Worm (Caenorhabditis elegans) whole organism, L1 larva: Measurements from ENCODE around the gene sshk-1.

Experiments used
- C34B4.2 ChIP-seq: sonication (generic microtip); optimal IDR thresholded peaks from 2 replicates; lab custom pipeline; 2017; ENCODE audit warnings: mild to moderate bottlenecking, missing genetic modification characterization, missing compliant biosample characterization
- F16B12.6 ChIP-seq: fragments of 150-350 bp; optimal IDR thresholded peaks from 2 replicates; lab custom pipeline; 2014; ENCODE audit warnings: missing biosample characterization, missing genetic modification characterization
- Y116A8C.19 ChIP-seq: sonication (generic microtip); optimal IDR thresholded peaks from 2 replicates; lab custom pipeline; 2016; ENCODE audit warnings: missing compliant biosample characterization, missing genetic modification characterization, borderline replicate concordance
- aha-1 ChIP-seq: fragments of 150-350 bp; optimal IDR thresholded peaks from 2 replicates; lab custom pipeline; 2014; ENCODE audit warnings: missing biosample characterization, missing genetic modification characterization
- ama-1 ChIP-seq: fragments of 150-350 bp; optimal IDR thresholded peaks from 2 replicates; lab custom pipeline; 2014
- blmp-1 ChIP-seq: fragments of 150-350 bp; optimal IDR thresholded peaks from 2 replicates; lab custom pipeline; 2014; ENCODE audit warnings: missing biosample characterization, missing genetic modification characterization
- ceh-82 ChIP-seq, 3 experiments: fragments of 150-350 bp in 1 of 3; sonication (generic microtip) in 2 of 3; optimal IDR thresholded peaks; 2 replicates each; lab custom pipeline; 2014 to 2017; ENCODE audit warnings: missing biosample characterization in 3 of 3, missing genetic modification characterization in 3 of 3
- dpl-1 ChIP-seq, 3 experiments: fragments of 150-350 bp in 2 of 3; sonication (generic microtip) in 1 of 3; optimal IDR thresholded peaks; 2 replicates each; lab custom pipeline; 2014 to 2017; ENCODE audit warnings: missing biosample characterization in 3 of 3, missing genetic modification characterization in 3 of 3, missing genetic modification reagents in 3 of 3
- dsc-1 ChIP-seq: sonication (generic microtip); optimal IDR thresholded peaks from 2 replicates; lab custom pipeline; 2016; ENCODE audit warnings: mild to moderate bottlenecking, missing genetic modification characterization, missing compliant biosample characterization
- efl-1 ChIP-seq, 4 experiments: fragments of 150-350 bp; optimal IDR thresholded peaks in 3 of 4; peaks in 1 of 4; 1 replicate in 1 of 4; 2 replicates in 3 of 4; lab custom pipeline; 2014; ENCODE audit warnings: missing biosample characterization in 2 of 4, missing genetic modification characterization in 2 of 4, missing genetic modification reagents in 2 of 4
- egl-13 ChIP-seq: sonication (generic microtip); optimal IDR thresholded peaks from 2 replicates; lab custom pipeline; 2016; ENCODE audit warnings: missing genotype, missing genetic modification reagents, missing genetic modification characterization, missing compliant biosample characterization
- elt-2 ChIP-seq: sonication (generic microtip); optimal IDR thresholded peaks from 2 replicates; lab custom pipeline; 2016; ENCODE audit warnings: missing genetic modification characterization, mild to moderate bottlenecking, inconsistent platforms, missing compliant biosample characterization, missing genetic modification reagents
- ets-5 ChIP-seq: fragments of 200-800 bp; sonication (Bioruptor generic); IDR thresholded peaks from 2 replicates; pipeline ENCODE4 v1.3.6; 2022; ENCODE audit warnings: missing genetic modification characterization, missing compliant biosample characterization
- fkh-4 ChIP-seq: sonication (generic microtip); optimal IDR thresholded peaks from 2 replicates; lab custom pipeline; 2016; ENCODE audit warnings: missing compliant biosample characterization, missing genetic modification characterization, borderline replicate concordance
- hlh-17 ChIP-seq: fragments of 200-800 bp; sonication (Bioruptor generic); optimal IDR thresholded peaks from 2 replicates; lab custom pipeline; 2018; ENCODE audit warnings: missing genetic modification characterization, mild to moderate bottlenecking, missing compliant biosample characterization, moderate library complexity, borderline replicate concordance
- hlh-4 ChIP-seq: sonication (generic microtip); optimal IDR thresholded peaks from 2 replicates; lab custom pipeline; 2016; ENCODE audit warnings: mild to moderate bottlenecking, missing genetic modification characterization, missing compliant biosample characterization
- lir-3 ChIP-seq: sonication (generic microtip); optimal IDR thresholded peaks from 2 replicates; lab custom pipeline; 2016; ENCODE audit warnings: mild to moderate bottlenecking, missing genetic modification characterization, moderate library complexity, missing compliant biosample characterization; ENCODE audit not compliant: poor library complexity
- lsy-2 ChIP-seq, 2 experiments: fragments of 150-350 bp; optimal IDR thresholded peaks; 2 replicates each; lab custom pipeline; 2014; ENCODE audit warnings: missing biosample characterization in 2 of 2, missing genetic modification characterization in 2 of 2
- mab-9 ChIP-seq: fragments of 200-800 bp; sonication (Bioruptor generic); IDR thresholded peaks from 2 replicates; pipeline ENCODE4 v1.3.6; 2022; ENCODE audit warnings: missing genetic modification reagents, missing genetic modification characterization, missing compliant biosample characterization
- mdl-1 ChIP-seq, 2 experiments: fragments of 150-350 bp; optimal IDR thresholded peaks; 2 replicates each; lab custom pipeline; 2014 to 2017; ENCODE audit warnings: missing biosample characterization in 2 of 2, missing genetic modification characterization in 2 of 2, inconsistent platforms in 1 of 2
- mef-2 ChIP-seq: fragments of 150-350 bp; optimal IDR thresholded peaks from 2 replicates; lab custom pipeline; 2014; ENCODE audit warnings: missing biosample characterization, missing genetic modification characterization
- mep-1 ChIP-seq: fragments of 150-350 bp; optimal IDR thresholded peaks from 2 replicates; lab custom pipeline; 2014; ENCODE audit warnings: missing biosample characterization, missing genetic modification characterization
- nhr-12 ChIP-seq: sonication (generic microtip); optimal IDR thresholded peaks from 2 replicates; lab custom pipeline; 2017; ENCODE audit warnings: missing biosample characterization, missing genetic modification characterization
- nhr-19 ChIP-seq: fragments of 200-800 bp; sonication (Bioruptor generic); conservative IDR thresholded peaks from 2 replicates; pipeline ENCODE4 v1.3.6; 2022; ENCODE audit warnings: missing genetic modification characterization, missing compliant biosample characterization
- nhr-20 ChIP-seq: sonication (generic microtip); optimal IDR thresholded peaks from 2 replicates; lab custom pipeline; 2016; ENCODE audit warnings: mild to moderate bottlenecking, missing genetic modification characterization, missing compliant biosample characterization
- nhr-237 ChIP-seq: fragments of 150-350 bp; optimal IDR thresholded peaks from 2 replicates; lab custom pipeline; 2014; ENCODE audit warnings: missing biosample characterization, missing genetic modification characterization
- nhr-71 ChIP-seq: sonication (generic microtip); optimal IDR thresholded peaks from 2 replicates; lab custom pipeline; 2016; ENCODE audit warnings: mild to moderate bottlenecking, missing genetic modification characterization, moderate library complexity, missing compliant biosample characterization
- nhr-76 ChIP-seq: sonication (generic microtip); optimal IDR thresholded peaks from 2 replicates; lab custom pipeline; 2017; ENCODE audit warnings: missing biosample characterization, missing genetic modification characterization
- nhr-77 ChIP-seq: fragments of 150-350 bp; optimal IDR thresholded peaks from 2 replicates; lab custom pipeline; 2014; ENCODE audit warnings: missing biosample characterization, missing genetic modification characterization
- nhr-85 ChIP-seq: sonication (generic microtip); peaks from one replicate; lab custom pipeline; 2016; ENCODE audit warnings: missing genetic modification characterization, inconsistent platforms, missing compliant biosample characterization
- nhr-90 ChIP-seq: sonication (generic microtip); optimal IDR thresholded peaks from 2 replicates; lab custom pipeline; 2016; ENCODE audit warnings: mild to moderate bottlenecking, missing genetic modification characterization, missing compliant biosample characterization; ENCODE audit not compliant: poor library complexity
- pax-3 ChIP-seq: fragments of 200-800 bp; sonication (Bioruptor generic); optimal IDR thresholded peaks from 2 replicates; lab custom pipeline; 2018; ENCODE audit warnings: mild to moderate bottlenecking, missing genetic modification characterization, moderate library complexity, missing compliant biosample characterization
- pqm-1 ChIP-seq: sonication (generic microtip); optimal IDR thresholded peaks from 3 replicates; lab custom pipeline; 2017; ENCODE audit warnings: missing biosample characterization, missing genetic modification characterization
- rnt-1 ChIP-seq: sonication (generic microtip); optimal IDR thresholded peaks from 2 replicates; lab custom pipeline; 2016; ENCODE audit warnings: mild to moderate bottlenecking, missing genetic modification characterization, moderate library complexity, missing compliant biosample characterization
- skn-1 ChIP-seq: fragments of 150-350 bp; optimal IDR thresholded peaks from 2 replicates; lab custom pipeline; 2014; ENCODE audit warnings: missing biosample characterization, missing genetic modification characterization
- snpc-4 ChIP-seq: fragments of 150-350 bp; optimal IDR thresholded peaks from 2 replicates; lab custom pipeline; 2014; ENCODE audit warnings: missing biosample characterization, missing genetic modification characterization
- sox-4 ChIP-seq: sonication (generic microtip); optimal IDR thresholded peaks from 2 replicates; lab custom pipeline; 2016; ENCODE audit warnings: missing genetic modification characterization, missing compliant biosample characterization
- swsn-7 ChIP-seq: sonication (generic microtip); optimal IDR thresholded peaks from 2 replicates; lab custom pipeline; 2016; ENCODE audit warnings: missing genetic modification characterization, missing compliant biosample characterization
- tbx-2 ChIP-seq: sonication (generic microtip); optimal IDR thresholded peaks from 2 replicates; lab custom pipeline; 2016; ENCODE audit warnings: missing genetic modification characterization, missing compliant biosample characterization
- unc-30 ChIP-seq: sonication (generic microtip); optimal IDR thresholded peaks from 2 replicates; lab custom pipeline; 2017; ENCODE audit warnings: missing biosample characterization, missing genetic modification characterization
- unc-62 ChIP-seq: fragments of 150-350 bp; optimal IDR thresholded peaks from 2 replicates; lab custom pipeline; 2014; ENCODE audit warnings: missing biosample characterization, missing genetic modification reagents, missing genetic modification characterization
- unc-98 ChIP-seq: fragments of 200-800 bp; sonication (Bioruptor generic); IDR thresholded peaks from 2 replicates; pipeline ENCODE4 v1.3.6; 2022; ENCODE audit warnings: missing genetic modification characterization, missing compliant biosample characterization
- zag-1 ChIP-seq: fragments of 150-350 bp; optimal IDR thresholded peaks from 2 replicates; lab custom pipeline; 2014; ENCODE audit warnings: missing biosample characterization, missing genetic modification characterization
- zip-4 ChIP-seq: fragments of 200-800 bp; sonication (Bioruptor generic); optimal IDR thresholded peaks from 2 replicates; lab custom pipeline; 2018; ENCODE audit warnings: mild to moderate bottlenecking, missing genetic modification characterization, moderate library complexity, missing compliant biosample characterization
- ztf-11 ChIP-seq, 2 experiments: sonication (generic microtip); optimal IDR thresholded peaks; 2 replicates each; lab custom pipeline; 2016 to 2017; ENCODE audit warnings: missing genetic modification characterization in 2 of 2, missing biosample characterization in 1 of 2, missing compliant biosample characterization in 1 of 2

The sshk-1 gene

DNA sequence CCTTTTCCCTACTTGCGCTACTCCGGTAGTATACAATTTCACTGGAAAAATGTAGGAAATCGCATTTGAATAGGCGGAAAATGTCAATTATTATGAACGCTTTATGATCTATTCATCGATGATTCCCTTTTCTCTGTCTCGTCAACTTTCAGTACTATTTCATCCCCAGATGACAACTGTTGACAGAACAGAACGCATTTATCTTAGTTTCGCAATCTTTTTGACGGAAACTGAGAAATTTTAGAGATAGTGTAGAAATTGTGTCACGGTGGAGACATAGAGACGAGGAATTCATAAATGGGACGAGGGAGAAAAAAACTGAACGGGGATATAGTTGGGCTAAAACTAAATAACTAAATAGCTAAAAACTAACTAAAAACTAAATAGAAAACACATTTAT is 44.2 kb upstream of the sshk-1 start (continued):
- TF ChIP-seq F16B12.6 (tag; lab: Kevin White, UChicago) (no peak), nhr-76 (no peak), rnt-1 (tag; lab: Kevin White, UChicago) (peak; percentile 52), mef-2 (tag; lab: Kevin White, UChicago) (no peak), zip-4 (no peak), zag-1 (tag; lab: Kevin White, UChicago) (no peak), ceh-82 (tag; optimal IDR thresholded peaks at IDR 0.05; lab: Kevin White, UChicago) (no peak), mdl-1 (tag; optimal IDR thresholded peaks at IDR 0.05; lab: Kevin White, UChicago) (no peak), unc-30 (tag; lab: Kevin White, UChicago) (no peak), nhr-71 (tag; lab: Kevin White, UChicago) (peak; percentile 3), mab-9 (GFP tag; lab: Robert Waterston, UW) (no peak)
- TF ChIP-seq, all 84 proteins: peak for 6

DNA sequence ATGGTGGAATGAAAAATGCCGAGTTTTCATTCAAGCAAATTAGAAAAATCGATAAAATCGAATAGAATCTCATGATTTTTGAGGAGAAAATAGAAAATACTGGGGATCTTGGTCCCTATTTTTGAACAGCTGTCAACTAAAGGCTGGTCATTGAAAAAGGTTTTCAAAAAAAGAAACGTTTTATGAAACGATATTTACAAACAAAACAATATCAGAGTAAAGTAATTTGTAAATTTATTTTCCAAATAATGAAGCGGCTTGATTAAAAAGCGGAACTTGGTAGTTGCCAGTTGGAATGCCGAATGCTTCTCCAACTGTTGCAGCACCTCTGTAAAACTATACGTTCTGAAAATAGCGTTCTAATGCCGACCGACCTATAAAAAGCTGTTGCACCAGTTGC is 42.3 kb upstream of the sshk-1 start, which contains the start of gene F38A6.5:
TSS of gene F38A6.5 (minus strand) at position 101 of the 400 bp plus-strand sequence.
- no peak for TF ChIP-seq ceh-82 (tag; optimal IDR thresholded peaks at IDR 0.05; lab: Kevin White, UChicago)
- TF ChIP-seq unc-98 (GFP tag; lab: Robert Waterston, UW) = no peak
- TF ChIP-seq nhr-20 (tag; lab: Kevin White, UChicago) = no peak
- no peak for TF ChIP-seq tbx-2
- TF ChIP-seq elt-2 (tag; lab: Kevin White, UChicago) = no peak
- no peak for TF ChIP-seq egl-13
- TF ChIP-seq nhr-237 (tag; lab: Kevin White, UChicago) = no peak
- TF ChIP-seq, all 84 proteins: peak for 0

DNA sequence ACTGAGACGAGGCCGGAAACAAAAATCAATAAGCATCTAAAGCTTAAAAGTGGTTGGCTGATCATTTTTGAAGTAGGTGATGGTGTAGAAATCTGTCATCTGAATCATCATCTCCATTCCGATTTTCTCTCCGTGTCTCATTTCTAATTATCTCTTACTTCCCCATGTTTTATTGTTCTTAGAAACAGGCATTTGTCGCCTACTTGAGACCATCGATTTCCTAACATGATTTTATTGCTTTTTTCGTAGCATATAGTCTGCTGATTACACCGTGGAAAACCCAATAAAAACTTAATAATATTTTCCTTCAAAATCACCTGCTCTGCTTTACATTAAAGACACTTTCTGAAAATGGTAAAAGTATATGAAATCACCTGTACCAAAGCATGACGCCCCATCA is 40.7 kb upstream of the sshk-1 start, which contains the start of gene F38A6.4:
TSS of gene F38A6.4 (minus strand) at position 101 of the 400 bp plus-strand sequence.
- TF ChIP-seq nhr-71 (tag; lab: Kevin White, UChicago) (peak; percentile 2), aha-1 (tag; lab: Kevin White, UChicago) (no peak), hlh-4 (tag; lab: Kevin White, UChicago) (peak; percentile 53), efl-1 (optimal IDR thresholded peaks at IDR 0.05; lab: Kevin White, UChicago) (no peak), efl-1 (GFP tag; optimal IDR thresholded peaks at IDR 0.05 in 1 of 2; lab: Kevin White, UChicago) (peak in 1 of 2 experiments; percentile 31), lir-3 (tag; lab: Kevin White, UChicago) (no peak)

DNA sequence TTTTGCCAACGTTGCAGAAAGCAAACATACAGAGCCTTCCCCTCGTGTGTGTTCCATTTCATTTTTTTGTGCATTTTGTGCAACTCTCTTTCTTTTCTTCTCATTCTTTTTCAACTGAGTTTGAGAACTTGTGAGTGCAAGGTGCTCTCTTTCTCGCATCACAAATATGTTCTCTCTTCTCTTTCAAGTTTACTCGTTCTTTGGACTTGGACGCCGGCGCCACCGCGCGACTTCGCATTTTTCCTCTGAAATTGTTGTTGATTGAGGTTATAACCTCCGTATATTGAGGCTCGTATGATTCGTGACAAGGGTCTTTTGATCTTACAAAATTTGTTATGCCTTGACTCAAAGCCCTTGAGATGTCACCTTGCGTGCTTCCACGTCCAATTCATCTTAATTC is 39.2 kb upstream of the sshk-1 start:
- no peak for TF ChIP-seq blmp-1 (tag; lab: Kevin White, UChicago)
- TF ChIP-seq dsc-1 (tag; lab: Kevin White, UChicago) = peak; percentile 26
- no peak for TF ChIP-seq unc-62 (GFP tag; lab: Kevin White, UChicago)
- no peak for TF ChIP-seq nhr-12 (tag; lab: Kevin White, UChicago)
- TF ChIP-seq tbx-2 = peak; percentile 69
- no peak for TF ChIP-seq snpc-4 (tag; lab: Kevin White, UChicago)
- TF ChIP-seq nhr-85 (tag; lab: Kevin White, UChicago) = no peak
- no peak for TF ChIP-seq pqm-1
- TF ChIP-seq C34B4.2 (tag; lab: Kevin White, UChicago) = no peak
- TF ChIP-seq ama-1 (lab: Kevin White, UChicago) = peak; percentile 46
- TF ChIP-seq unc-30 (tag; lab: Kevin White, UChicago) = no peak
- TF ChIP-seq skn-1 (tag; lab: Kevin White, UChicago) = peak; percentile 54
- TF ChIP-seq F16B12.6 (tag; lab: Kevin White, UChicago) = no peak
- TF ChIP-seq dpl-1 (GFP tag; optimal IDR thresholded peaks at IDR 0.05; lab: Kevin White, UChicago) = peak in 2 of 3 experiments; percentile 5 to 42
- TF ChIP-seq ztf-11 (tag; optimal IDR thresholded peaks at IDR 0.05; lab: Kevin White, UChicago) = no peak
- TF ChIP-seq mdl-1 (tag; optimal IDR thresholded peaks at IDR 0.05; lab: Kevin White, UChicago) = peak in 1 of 2 experiments; percentile 88
- no peak for TF ChIP-seq hlh-17 (GFP tag; lab: Kevin White, UChicago)
- TF ChIP-seq mep-1 = peak; percentile 67
- TF ChIP-seq ets-5 (GFP tag; lab: Robert Waterston, UW) = no peak
- TF ChIP-seq ceh-82 (tag; optimal IDR thresholded peaks at IDR 0.05; lab: Kevin White, UChicago) = peak; percentile 33 to 66 (median 42)
- peak; percentile 97 for TF ChIP-seq nhr-19 (GFP tag; lab: Robert Waterston, UW)
- no peak for TF ChIP-seq sox-4 (tag; lab: Kevin White, UChicago)
- TF ChIP-seq Y116A8C.19 (tag; lab: Kevin White, UChicago) = no peak
- peak; percentile 89 for TF ChIP-seq nhr-71 (tag; lab: Kevin White, UChicago)
- TF ChIP-seq fkh-4 (tag; lab: Kevin White, UChicago) = no peak
- TF ChIP-seq mab-9 (GFP tag; lab: Robert Waterston, UW) = no peak
- peak; percentile 35 for TF ChIP-seq nhr-90 (tag; lab: Kevin White, UChicago)
- TF ChIP-seq nhr-77 (tag; lab: Kevin White, UChicago) = peak; percentile 72
- peak; percentile 74 for TF ChIP-seq swsn-7 (tag; lab: Kevin White, UChicago)
- peak; percentile 40 to 60 for TF ChIP-seq lsy-2 (tag; optimal IDR thresholded peaks at IDR 0.05; lab: Kevin White, UChicago)
- no peak for TF ChIP-seq hlh-4 (tag; lab: Kevin White, UChicago)
- TF ChIP-seq pax-3 (tag; lab: Kevin White, UChicago) = peak; percentile 29
- no peak for TF ChIP-seq nhr-76
